Fruit fly (Drosophila melanogaster) whole organism, embryonic: ENCODE results near the gene CG13962.

Experiments used
- CG10979 ChIP-seq: fragments of 200-800 bp; sonication (Bioruptor generic); optimal IDR thresholded peaks from 2 replicates; lab custom pipeline; 2018; ENCODE audit warnings: missing biosample characterization, mild to moderate bottlenecking, missing genetic modification characterization, moderate library complexity
- CG11093 ChIP-seq: fragments of 200-800 bp; sonication (Bioruptor generic); IDR thresholded peaks from 3 replicates; pipeline ENCODE4 v1.3.6; 2022; ENCODE audit warnings: missing biosample characterization, missing genetic modification characterization
- CG11504 ChIP-seq: fragments of 200-800 bp; sonication (Bioruptor generic); optimal IDR thresholded peaks from 3 replicates; lab custom pipeline; 2019; ENCODE audit warnings: missing biosample characterization, mild to moderate bottlenecking, missing genetic modification characterization, moderate library complexity
- CG12104 ChIP-seq: fragments of 200-800 bp; sonication (Bioruptor generic); optimal IDR thresholded peaks from 3 replicates; lab custom pipeline; 2016; ENCODE audit warnings: missing biosample characterization, missing genetic modification characterization
- CG12659 ChIP-seq: fragments of 200-800 bp; sonication (Bioruptor generic); optimal IDR thresholded peaks from 3 replicates; lab custom pipeline; 2017; ENCODE audit warnings: mild to moderate bottlenecking, missing biosample characterization, missing genetic modification reagents, missing genetic modification characterization
- CG13894 ChIP-seq: fragments of 200-800 bp; sonication (Bioruptor generic); optimal IDR thresholded peaks from 3 replicates; lab custom pipeline; 2018; ENCODE audit warnings: missing biosample characterization, mild to moderate bottlenecking, missing genetic modification characterization, moderate library complexity
- CG14050 ChIP-seq: fragments of 200-800 bp; sonication (Bioruptor generic); IDR thresholded peaks from 3 replicates; pipeline ENCODE4 v1.3.6; 2022; ENCODE audit warnings: missing biosample characterization, missing genetic modification characterization
- CG15073 ChIP-seq: fragments of 200-800 bp; sonication (Bioruptor generic); optimal IDR thresholded peaks from 2 replicates; lab custom pipeline; 2016; ENCODE audit warnings: missing biosample characterization, missing genetic modification characterization
- CG15269 ChIP-seq: fragments of 200-800 bp; sonication (Bioruptor generic); optimal IDR thresholded peaks from 2 replicates; lab custom pipeline; 2018; ENCODE audit warnings: missing biosample characterization, mild to moderate bottlenecking, missing genetic modification characterization, moderate library complexity
- CG16813 ChIP-seq: fragments of 200-800 bp; sonication (Bioruptor generic); IDR thresholded peaks from 3 replicates; pipeline ENCODE4 v1.3.6; 2022; ENCODE audit warnings: missing biosample characterization, missing genetic modification characterization; ENCODE audit not compliant: partially characterized antibody
- CG17186 ChIP-seq: fragments of 200-800 bp; sonication (Bioruptor generic); optimal IDR thresholded peaks from 3 replicates; lab custom pipeline; 2017; ENCODE audit warnings: missing biosample characterization, missing genetic modification reagents, missing genetic modification characterization
- CG17612 ChIP-seq: fragments of 200-800 bp; sonication (Bioruptor generic); IDR thresholded peaks from 2 replicates; pipeline ENCODE4 v1.3.6; 2022; ENCODE audit warnings: missing biosample characterization, missing genetic modification characterization
- CG18619 ChIP-seq: fragments of 200-800 bp; sonication (Bioruptor generic); optimal IDR thresholded peaks from 3 replicates; lab custom pipeline; 2017; ENCODE audit warnings: missing biosample characterization, mild to moderate bottlenecking, missing genetic modification characterization
- CG3163 ChIP-seq: fragments of 200-800 bp; sonication (Bioruptor generic); optimal IDR thresholded peaks from 3 replicates; lab custom pipeline; 2016; ENCODE audit warnings: missing biosample characterization, missing genetic modification characterization
- CG4707 ChIP-seq: fragments of 200-800 bp; sonication (Bioruptor generic); optimal IDR thresholded peaks from 2 replicates; lab custom pipeline; 2018; ENCODE audit warnings: missing biosample characterization, mild to moderate bottlenecking, missing genetic modification characterization, moderate library complexity
- CG5245 ChIP-seq: fragments of 200-800 bp; sonication (Bioruptor generic); optimal IDR thresholded peaks from 3 replicates; lab custom pipeline; 2016; ENCODE audit warnings: missing biosample characterization, missing genetic modification characterization
- CG7556 ChIP-seq: fragments of 200-800 bp; sonication (Bioruptor generic); optimal IDR thresholded peaks from 2 replicates; lab custom pipeline; 2017; ENCODE audit warnings: missing biosample characterization, mild to moderate bottlenecking, missing genetic modification characterization
- CG7839 ChIP-seq: fragments of 200-800 bp; sonication (Bioruptor generic); optimal IDR thresholded peaks from 3 replicates; lab custom pipeline; 2018; ENCODE audit warnings: missing biosample characterization, mild to moderate bottlenecking, missing genetic modification characterization, moderate library complexity
- CG9609 ChIP-seq: fragments of 200-800 bp; sonication (Bioruptor generic); optimal IDR thresholded peaks from 3 replicates; lab custom pipeline; 2016; ENCODE audit warnings: missing biosample characterization, missing genetic modification characterization
- CHES-1-like ChIP-seq: fragments of 200-800 bp; sonication (Bioruptor generic); optimal IDR thresholded peaks from 2 replicates; lab custom pipeline; 2016; ENCODE audit warnings: missing biosample characterization, missing genetic modification characterization
- CoRest ChIP-seq: fragments of 200-800 bp; sonication (Bioruptor generic); optimal IDR thresholded peaks from 3 replicates; lab custom pipeline; 2018; ENCODE audit warnings: missing biosample characterization, mild to moderate bottlenecking, missing genetic modification characterization, moderate library complexity
- Ets65A ChIP-seq: fragments of 200-800 bp; sonication (Bioruptor generic); peaks from one replicate; lab custom pipeline; 2016; ENCODE audit warnings: missing biosample characterization, missing genetic modification characterization
- Gug ChIP-seq: fragments of 200-800 bp; sonication (Bioruptor generic); IDR thresholded peaks from 4 replicates; pipeline ENCODE4 v1.3.6; 2022; ENCODE audit warnings: missing biosample characterization, missing genetic modification characterization
- Hey ChIP-seq: fragments of 200-800 bp; sonication (Bioruptor generic); optimal IDR thresholded peaks from 3 replicates; lab custom pipeline; 2018; ENCODE audit warnings: missing biosample characterization, mild to moderate bottlenecking, missing genetic modification characterization
- Hr51 ChIP-seq, 2 experiments: fragments of 200-800 bp; sonication (Bioruptor generic); optimal IDR thresholded peaks; 2 replicates in 1 of 2; 3 replicates in 1 of 2; lab custom pipeline; 2016 to 2018; ENCODE audit warnings: missing biosample characterization in 2 of 2, missing genetic modification characterization in 2 of 2, mild to moderate bottlenecking in 1 of 2, moderate library complexity in 1 of 2
- Med ChIP-seq: fragments of 200-800 bp; sonication (Bioruptor generic); peaks from one replicate; lab custom pipeline; 2016; ENCODE audit warnings: missing biosample characterization, missing genetic modification characterization, mild to moderate bottlenecking, inconsistent platforms, moderate library complexity
- Oaz ChIP-seq: fragments of 200-800 bp; sonication (Bioruptor generic); IDR thresholded peaks from 2 replicates; pipeline ENCODE4 v1.3.6; 2022; ENCODE audit warnings: missing biosample characterization, missing genetic modification characterization
- Oli ChIP-seq: fragments of 200-800 bp; sonication (Bioruptor generic); optimal IDR thresholded peaks from 2 replicates; lab custom pipeline; 2018; ENCODE audit warnings: missing biosample characterization, mild to moderate bottlenecking, missing genetic modification characterization, moderate library complexity
- PHDP ChIP-seq: fragments of 200-800 bp; sonication (Bioruptor generic); optimal IDR thresholded peaks from 3 replicates; lab custom pipeline; 2018; ENCODE audit warnings: missing biosample characterization, mild to moderate bottlenecking, missing genetic modification characterization, moderate library complexity
- Sox102F ChIP-seq: fragments of 200-800 bp; sonication (Bioruptor generic); optimal IDR thresholded peaks from 2 replicates; lab custom pipeline; 2018; ENCODE audit warnings: missing biosample characterization, mild to moderate bottlenecking, missing genetic modification characterization, moderate library complexity
- Trl ChIP-seq, 3 experiments: fragments of >200 bp in 2 of 3; fragments of 200-800 bp in 1 of 3; sonication (Bioruptor generic) in 1 of 3; optimal IDR thresholded peaks; 2 replicates in 1 of 3; 3 replicates in 2 of 3; lab custom pipeline; 2016 to 2017; ENCODE audit warnings: missing biosample characterization in 1 of 3, missing genetic modification characterization in 1 of 3
- Usf ChIP-seq: fragments of 200-800 bp; sonication (Bioruptor generic); optimal IDR thresholded peaks from 2 replicates; lab custom pipeline; 2017; ENCODE audit warnings: missing genotype, missing biosample characterization, missing genetic modification characterization
- abd-A ChIP-seq: fragments of 200-800 bp; sonication (Bioruptor generic); optimal IDR thresholded peaks from 3 replicates; lab custom pipeline; 2019; ENCODE audit warnings: missing biosample characterization, mild to moderate bottlenecking, missing genetic modification characterization, moderate library complexity
- crc ChIP-seq: fragments of 200-800 bp; sonication (Bioruptor generic); optimal IDR thresholded peaks from 2 replicates; lab custom pipeline; 2016; ENCODE audit warnings: missing biosample characterization, missing genetic modification characterization
- cwo ChIP-seq: fragments of 200-800 bp; sonication (Bioruptor generic); optimal IDR thresholded peaks from 3 replicates; lab custom pipeline; 2017; ENCODE audit warnings: missing biosample characterization, missing genetic modification characterization, mild to moderate bottlenecking, moderate library complexity, missing genetic modification reagents
- ewg ChIP-seq: fragments of 200-800 bp; sonication (Bioruptor generic); optimal IDR thresholded peaks from 3 replicates; lab custom pipeline; 2017; ENCODE audit warnings: mild to moderate bottlenecking, missing biosample characterization, missing genetic modification reagents, missing genetic modification characterization
- exex ChIP-seq: fragments of 200-800 bp; sonication (Bioruptor generic); optimal IDR thresholded peaks from 4 replicates; lab custom pipeline; 2018; ENCODE audit warnings: missing biosample characterization, mild to moderate bottlenecking, missing genetic modification characterization, moderate library complexity
- nerfin-1 ChIP-seq: fragments of 200-800 bp; sonication (Bioruptor generic); optimal IDR thresholded peaks from 3 replicates; lab custom pipeline; 2019; ENCODE audit warnings: missing biosample characterization, mild to moderate bottlenecking, missing genetic modification characterization, moderate library complexity
- onecut ChIP-seq: fragments of 200-800 bp; sonication (Bioruptor generic); IDR thresholded peaks from 2 replicates; pipeline ENCODE4 v1.3.6; 2022; ENCODE audit warnings: missing biosample characterization, missing genetic modification characterization
- row ChIP-seq: fragments of 200-800 bp; sonication (Bioruptor generic); IDR thresholded peaks from 3 replicates; pipeline ENCODE4 v1.3.6; 2022; ENCODE audit warnings: missing biosample characterization, missing genetic modification characterization
- schlank ChIP-seq: fragments of 200-800 bp; sonication (Bioruptor generic); optimal IDR thresholded peaks from 2 replicates; lab custom pipeline; 2018; ENCODE audit warnings: missing biosample characterization, mild to moderate bottlenecking, missing genetic modification characterization
- sd ChIP-seq: fragments of 200-800 bp; sonication (Bioruptor generic); optimal IDR thresholded peaks from 3 replicates; lab custom pipeline; 2018; ENCODE audit warnings: missing biosample characterization, mild to moderate bottlenecking, missing genetic modification characterization, moderate library complexity

Gene CG13962

dm6 chr2L:19810642-19811041, 3.7 kb downstream of the CG13962 start (continued):
- TF ChIP-seq CoRest (tag; lab: Kevin White, UChicago) (no peak), CG9609 (GFP tag; lab: Kevin White, UChicago) (no peak), CG18619 (GFP tag; lab: Kevin White, UChicago) (no peak), CG15269 (tag; lab: Kevin White, UChicago) (no peak), CG14050 (GFP tag; lab: Robert Waterston, UW) (no peak), Usf (GFP tag; lab: Kevin White, UChicago) (no peak), CG16813 (GFP tag; lab: Robert Waterston, UW) (peak; percentile 39; the same call in 1 of the 3 replicates), abd-A (tag; lab: Kevin White, UChicago) (no peak)

DNA sequence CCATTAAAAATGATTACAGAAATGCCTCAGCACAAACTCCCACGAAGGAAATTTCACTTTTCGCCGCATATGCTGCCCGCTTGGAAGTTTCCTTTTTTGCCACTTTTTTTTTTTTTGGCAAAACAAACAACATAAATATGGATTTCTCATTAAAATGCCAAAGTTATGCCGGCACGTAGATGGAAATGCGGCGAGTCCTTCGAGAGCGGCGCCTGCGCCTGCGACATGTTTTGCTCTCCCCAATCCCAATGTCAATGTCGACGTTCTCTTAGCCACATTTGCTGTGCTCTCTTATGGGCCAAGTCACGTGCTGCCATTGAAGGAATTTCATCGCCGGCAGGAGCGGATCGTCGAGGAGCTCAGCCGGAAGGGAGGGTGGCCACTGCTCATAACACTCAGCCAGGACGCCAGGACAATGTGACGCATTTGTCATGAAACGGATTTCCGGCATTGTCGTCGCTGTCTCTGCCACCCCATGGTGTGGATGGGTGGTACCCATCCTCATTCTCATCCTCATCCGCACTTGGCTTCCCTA, 4.8 kb downstream of the CG13962 start:
- TF ChIP-seq Ets65A (peak; percentile 58), onecut (GFP tag; lab: Robert Waterston, UW) (peak; percentile 63), CG5245 (GFP tag; lab: Kevin White, UChicago) (no peak), CG12104 (no peak), CG3163 (GFP tag; lab: Kevin White, UChicago) (peak; percentile 76), sd (peak; percentile 62), cwo (GFP tag; lab: Kevin White, UChicago) (peak; percentile 91), CG17186 (GFP tag; lab: Kevin White, UChicago) (no peak), exex (no peak), nerfin-1 (tag; lab: Kevin White, UChicago) (peak; percentile 87), Trl (optimal IDR thresholded peaks at IDR 0.05; lab: Kevin White, UChicago) (peak; percentile 24 to 37), Trl (GFP tag; optimal IDR thresholded peaks at IDR 0.05; lab: Kevin White, UChicago) (no peak), CG12659 (GFP tag; lab: Kevin White, UChicago) (no peak), abd-A (tag; lab: Kevin White, UChicago) (peak; percentile 70), ewg (GFP tag; lab: Kevin White, UChicago) (peak; percentile 70), CG13894 (tag; lab: Kevin White, UChicago) (peak; percentile 18)

DNA sequence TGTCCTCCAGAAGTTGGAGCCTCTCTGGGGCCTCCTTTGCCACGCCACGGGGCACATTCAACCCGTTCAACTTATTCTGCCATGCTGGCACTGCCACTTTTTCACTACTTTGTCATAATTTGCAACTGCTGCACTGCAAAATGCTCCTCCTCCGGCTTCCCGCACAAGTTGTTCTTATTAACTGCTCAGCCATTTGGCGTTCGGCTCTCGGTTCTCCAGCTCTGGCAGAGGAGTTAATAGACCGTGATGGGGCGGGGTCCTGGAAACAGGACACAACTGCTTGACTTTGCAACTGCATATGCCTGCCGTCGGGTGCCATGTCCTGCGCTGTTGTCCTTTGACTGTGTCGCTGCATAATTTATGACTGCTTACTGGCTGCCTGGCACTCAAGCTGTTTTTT, 9.3 kb downstream of the CG13962 start:
- TF ChIP-seq schlank (tag; lab: Kevin White, UChicago), result no peak
- peak; percentile 91 for TF ChIP-seq Ets65A

DNA sequence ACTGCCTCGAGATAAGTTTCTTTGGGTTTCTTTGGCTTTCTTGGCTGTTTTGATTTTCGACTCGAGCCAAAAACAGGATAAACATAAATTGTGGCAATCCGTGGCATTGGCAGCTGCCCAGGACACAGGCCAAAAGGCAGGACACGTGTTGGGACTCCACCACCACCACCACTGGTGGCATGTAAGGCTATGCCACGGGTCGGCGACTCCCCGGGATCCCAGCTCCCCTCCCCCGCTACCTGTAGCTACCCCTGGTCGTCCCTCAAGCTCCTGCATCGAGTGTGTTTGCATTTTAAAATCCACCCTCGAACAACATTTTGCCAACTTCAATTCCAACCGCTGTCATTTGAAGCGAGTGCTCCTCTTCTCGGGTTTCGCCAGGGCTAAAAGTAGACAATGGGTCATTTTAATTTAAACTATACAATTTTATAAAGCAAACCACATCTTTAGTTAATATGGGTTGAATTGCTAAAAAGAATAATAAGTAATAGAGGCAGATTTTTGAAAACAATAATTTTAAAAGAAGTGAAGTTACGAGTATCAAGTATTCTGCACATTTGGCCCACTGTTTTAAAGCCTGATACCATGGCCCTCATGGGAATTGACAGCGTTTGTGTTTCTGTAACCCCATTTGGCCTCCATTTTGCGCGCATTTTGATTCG, 12.2 kb downstream of the CG13962 start:
- no peak for TF ChIP-seq CHES-1-like (GFP tag; lab: Kevin White, UChicago)
- TF ChIP-seq CG11504 (tag; lab: Kevin White, UChicago), result peak; percentile 20
- TF ChIP-seq CG11093, result no peak
- TF ChIP-seq crc (GFP tag; lab: Kevin White, UChicago), result no peak
- peak in 1 of 2 experiments; percentile 46 for TF ChIP-seq Hr51 (GFP tag; optimal IDR thresholded peaks at IDR 0.05; lab: Kevin White, UChicago)
- peak; percentile 10 for TF ChIP-seq Med
- peak; percentile 58 for TF ChIP-seq Ets65A
- TF ChIP-seq CG4707 (GFP tag; lab: Kevin White, UChicago), result peak; percentile 41
- peak; percentile 11 for TF ChIP-seq PHDP
- TF ChIP-seq nerfin-1 (tag; lab: Kevin White, UChicago), result peak; percentile 56
- no peak for TF ChIP-seq CG10979
- TF ChIP-seq CG17612 (GFP tag; lab: Robert Waterston, UW), result no peak
- no peak for TF ChIP-seq Oaz (GFP tag; lab: Robert Waterston, UW)
- TF ChIP-seq Hey (tag; lab: Kevin White, UChicago), result peak; percentile 80
- TF ChIP-seq Oli (tag; lab: Kevin White, UChicago), result peak; percentile 6
- TF ChIP-seq CG15073, result no peak
- no peak for TF ChIP-seq Gug (GFP tag; lab: Robert Waterston, UW)
- TF ChIP-seq CG15269 (tag; lab: Kevin White, UChicago), result peak; percentile 16
- peak; percentile 46; the same call in 2 of the 3 replicates for TF ChIP-seq row (GFP tag; lab: Robert Waterston, UW)
- peak; percentile 7 for TF ChIP-seq CG7556 (GFP tag; lab: Kevin White, UChicago)
- TF ChIP-seq CG7839 (tag; lab: Kevin White, UChicago), result peak; percentile 15
- peak; percentile 25 for TF ChIP-seq Sox102F (GFP tag; lab: Kevin White, UChicago)
